Worm (Caenorhabditis elegans) whole organism, midembryonic: ENCODE results near the gene F36H5.12.

Experiments used
- flt-1 ChIP-seq: fragments of 200-800 bp; sonication (Bioruptor generic); IDR thresholded peaks from 2 replicates; pipeline ENCODE4 v1.3.6; 2022; ENCODE audit warnings: missing genetic modification characterization, missing compliant biosample characterization
- klf-2 ChIP-seq: fragments of 200-800 bp; sonication (Bioruptor generic); conservative IDR thresholded peaks from 2 replicates; pipeline ENCODE4 v1.3.6; 2022; ENCODE audit warnings: missing genetic modification reagents, missing genetic modification characterization, missing compliant biosample characterization
- tab-1 ChIP-seq: fragments of 200-800 bp; sonication (Bioruptor generic); IDR thresholded peaks from 2 replicates; pipeline ENCODE4 v1.3.6; 2022; ENCODE audit warnings: missing genetic modification characterization, missing compliant biosample characterization
- ztf-23 ChIP-seq: fragments of 200-800 bp; sonication (Bioruptor generic); IDR thresholded peaks from 2 replicates; pipeline ENCODE4 v1.3.6; 2022; ENCODE audit warnings: missing genetic modification reagents, missing genetic modification characterization, missing compliant biosample characterization
- ztf-29 ChIP-seq: fragments of 200-800 bp; sonication (Bioruptor generic); IDR thresholded peaks from 2 replicates; pipeline ENCODE4 v1.3.6; 2022; ENCODE audit warnings: missing genetic modification reagents, missing genetic modification characterization, missing compliant biosample characterization

- TF ChIP-seq klf-2 (GFP tag; lab: Robert Waterston, UW) (no peak), ztf-23 (GFP tag; lab: Robert Waterston, UW) (no peak), flt-1 (GFP tag; lab: Robert Waterston, UW) (no peak), ztf-29 (GFP tag; lab: Robert Waterston, UW) (no peak), tab-1 (no peak)
These were observed 13.9 kb downstream of the F36H5.12 start, which contains the start of gene fbxb-53 for ce11 chrII:1756582-1756981.
